Worm (Caenorhabditis elegans) whole organism, young adult: ENCODE data around the gene K11H3.2.

Experiments used
- T07F8.4 ChIP-seq: sonication (generic microtip); optimal IDR thresholded peaks from 2 replicates; lab custom pipeline; 2016; ENCODE audit warnings: mild to moderate bottlenecking, missing genetic modification characterization, moderate library complexity, missing compliant biosample characterization
- bed-1 ChIP-seq: fragments of 200-800 bp; sonication (Bioruptor generic); IDR thresholded peaks from 2 replicates; pipeline ENCODE4 v1.3.6; 2022; ENCODE audit warnings: missing genetic modification reagents, missing genetic modification characterization, missing compliant biosample characterization
- bed-2 ChIP-seq: fragments of 200-800 bp; sonication (Bioruptor generic); IDR thresholded peaks from 2 replicates; pipeline ENCODE4 v1.3.6; 2022; ENCODE audit warnings: missing genetic modification reagents, missing genetic modification characterization, missing compliant biosample characterization
- hlh-26 ChIP-seq: fragments of 200-800 bp; sonication (Bioruptor generic); conservative IDR thresholded peaks from 2 replicates; pipeline ENCODE4 v1.3.6; 2022; ENCODE audit warnings: missing genetic modification reagents, missing genetic modification characterization, missing compliant biosample characterization
- lag-1 ChIP-seq: fragments of 200-800 bp; sonication (Bioruptor generic); IDR thresholded peaks from 2 replicates; pipeline ENCODE4 v1.3.6; 2022; ENCODE audit warnings: missing genetic modification reagents, missing genetic modification characterization, missing compliant biosample characterization
- mel-28 ChIP-seq: sonication (generic microtip); optimal IDR thresholded peaks from 2 replicates; lab custom pipeline; 2016; ENCODE audit warnings: borderline replicate concordance, mild to moderate bottlenecking, missing genetic modification characterization, missing compliant biosample characterization
- pha-4 ChIP-seq: fragments of 150-350 bp; sonication (generic microtip); optimal IDR thresholded peaks from 2 replicates; lab custom pipeline; 2014; ENCODE audit warnings: missing biosample characterization, missing genetic modification reagents, missing genetic modification characterization
- snpc-4 ChIP-seq, 5 experiments: fragments of 150-350 bp in 1 of 5; sonication (generic microtip) in 4 of 5; optimal IDR thresholded peaks; 2 replicates each; lab custom pipeline; 2014 to 2018; ENCODE audit warnings: missing genetic modification characterization in 5 of 5, missing biosample characterization in 3 of 5, antibody characterized with exemption in 2 of 5, mild to moderate bottlenecking in 2 of 5, missing compliant biosample characterization in 2 of 5, missing genotype in 2 of 5, moderate library complexity in 2 of 5, missing genetic modification reagents in 1 of 5
- xnd-1 ChIP-seq: sonication (generic microtip); optimal IDR thresholded peaks from 2 replicates; lab custom pipeline; 2016; ENCODE audit warnings: missing genotype, missing genetic modification reagents, missing genetic modification characterization, missing compliant biosample characterization

DNA sequence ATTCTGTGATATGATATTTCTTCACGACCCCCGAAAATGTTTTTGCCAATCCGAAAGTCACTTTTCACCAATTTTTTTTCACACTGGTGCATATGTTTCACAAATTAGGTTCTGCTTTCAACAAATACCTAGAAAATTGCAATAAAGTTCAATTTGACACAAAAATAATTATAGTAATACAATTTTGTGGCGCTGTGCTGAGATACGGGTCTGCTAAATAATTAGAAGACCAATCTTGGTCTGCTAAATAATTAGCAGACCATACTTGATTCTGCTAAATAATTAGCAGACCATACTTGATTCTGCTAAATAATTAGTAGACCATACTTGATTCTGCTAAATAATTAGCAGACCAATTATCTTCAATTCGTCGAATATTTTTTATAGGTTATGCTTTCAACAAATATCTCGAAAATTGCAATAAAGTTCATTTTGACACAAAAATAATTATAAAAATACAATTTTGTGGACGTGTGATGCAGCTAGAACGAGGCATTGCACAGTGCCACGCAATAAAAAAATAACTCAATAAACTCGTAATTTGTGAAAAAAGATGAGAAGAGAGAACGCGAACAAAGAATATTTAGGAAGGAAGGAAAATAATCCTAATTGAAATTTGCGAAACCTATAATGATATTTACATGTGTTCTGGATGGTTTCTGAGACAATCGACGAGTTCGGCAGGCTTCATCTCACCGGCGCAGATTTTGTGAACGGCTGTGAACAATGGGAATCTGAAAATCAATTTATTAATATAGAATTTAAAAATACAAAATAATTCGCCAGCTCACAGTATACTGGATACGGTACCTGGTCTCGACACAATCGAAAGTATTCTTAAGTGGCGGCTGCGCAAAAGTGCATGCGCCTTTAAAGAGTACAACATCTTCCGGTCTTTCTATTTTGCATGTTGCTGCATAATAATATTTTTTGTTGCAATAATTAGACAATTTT lies 7.8 kb downstream of the K11H3.2 start:
- no peak for TF ChIP-seq hlh-26 (GFP tag; lab: Robert Waterston, UW)
- no peak for TF ChIP-seq bed-2 (GFP tag; lab: Robert Waterston, UW)
- no peak for TF ChIP-seq xnd-1 (tag; lab: Kevin White, UChicago)
- no peak for TF ChIP-seq mel-28 (tag; lab: Kevin White, UChicago)
- no peak for TF ChIP-seq bed-1
- no peak for TF ChIP-seq T07F8.4 (tag; lab: Kevin White, UChicago)
- no peak for TF ChIP-seq lag-1 (GFP tag; lab: Robert Waterston, UW)
- TF ChIP-seq snpc-4 (GFP tag; optimal IDR thresholded peaks at IDR 0.05; lab: Kevin White, UChicago) = no peak
- no peak for TF ChIP-seq snpc-4 (tag; optimal IDR thresholded peaks at IDR 0.05; lab: Kevin White, UChicago)
- no peak for TF ChIP-seq pha-4 (tag; lab: Kevin White, UChicago)
